Worm (Caenorhabditis elegans) whole organism, young adult: ENCODE measurements around the gene F58D12.1.

Source experiments
- B0035.1 ChIP-seq: sonication (generic microtip); optimal IDR thresholded peaks from 2 replicates; lab custom pipeline; 2016; ENCODE audit warnings: missing genetic modification characterization, mild to moderate bottlenecking, missing compliant biosample characterization, missing genotype, missing genetic modification reagents
- C17E4.6 ChIP-seq: fragments of 200-800 bp; sonication (Bioruptor generic); IDR thresholded peaks from 2 replicates; pipeline ENCODE4 v1.3.6; 2022; ENCODE audit warnings: missing genetic modification reagents, missing genetic modification characterization, missing compliant biosample characterization
- D2030.7 ChIP-seq: fragments of 200-800 bp; sonication (Bioruptor generic); IDR thresholded peaks from 2 replicates; pipeline ENCODE4 v1.3.6; 2022; ENCODE audit warnings: missing genetic modification reagents, missing genetic modification characterization, missing compliant biosample characterization
- F10E7.11 ChIP-seq: sonication (generic microtip); optimal IDR thresholded peaks from 2 replicates; lab custom pipeline; 2017; ENCODE audit warnings: mild to moderate bottlenecking, missing genetic modification characterization, moderate library complexity, missing compliant biosample characterization
- F37B4.10 ChIP-seq: fragments of 200-800 bp; sonication (Bioruptor generic); IDR thresholded peaks from 2 replicates; pipeline ENCODE4 v1.3.6; 2022; ENCODE audit warnings: missing genetic modification characterization, missing compliant biosample characterization
- F57C9.4 ChIP-seq: sonication (generic microtip); optimal IDR thresholded peaks from 2 replicates; lab custom pipeline; 2017; ENCODE audit warnings: mild to moderate bottlenecking, missing genetic modification characterization, missing compliant biosample characterization
- Y53G8AR.9 ChIP-seq: fragments of 200-800 bp; sonication (Bioruptor generic); conservative IDR thresholded peaks from 2 replicates; pipeline ENCODE4 v1.3.6; 2022; ENCODE audit warnings: missing genetic modification reagents, missing genetic modification characterization, missing compliant biosample characterization
- Y56A3A.18 ChIP-seq: fragments of 200-800 bp; sonication (Bioruptor generic); IDR thresholded peaks from 2 replicates; pipeline ENCODE4 v1.3.6; 2022; ENCODE audit warnings: missing genetic modification reagents, missing genetic modification characterization, missing compliant biosample characterization
- ZK185.1 ChIP-seq: sonication (generic microtip); optimal IDR thresholded peaks from 2 replicates; lab custom pipeline; 2016; ENCODE audit warnings: mild to moderate bottlenecking, missing genetic modification characterization, missing compliant biosample characterization; ENCODE audit not compliant: poor library complexity, severe bottlenecking
- akir-1 ChIP-seq: fragments of 200-800 bp; sonication (Bioruptor generic); optimal IDR thresholded peaks from 2 replicates; lab custom pipeline; 2018; ENCODE audit warnings: mild to moderate bottlenecking, missing genetic modification characterization, moderate library complexity, missing compliant biosample characterization
- aptf-3 ChIP-seq: fragments of 200-800 bp; sonication (Bioruptor generic); IDR thresholded peaks from 2 replicates; pipeline ENCODE4 v1.3.6; 2022; ENCODE audit warnings: missing genetic modification characterization, missing compliant biosample characterization
- athp-1 ChIP-seq: sonication (generic microtip); optimal IDR thresholded peaks from 2 replicates; lab custom pipeline; 2017; ENCODE audit warnings: mild to moderate bottlenecking, missing genetic modification characterization, missing compliant biosample characterization
- bed-1 ChIP-seq: fragments of 200-800 bp; sonication (Bioruptor generic); IDR thresholded peaks from 2 replicates; pipeline ENCODE4 v1.3.6; 2022; ENCODE audit warnings: missing genetic modification reagents, missing genetic modification characterization, missing compliant biosample characterization
- cebp-1 ChIP-seq, 2 experiments: fragments of 200-800 bp in 1 of 2; sonication (Bioruptor generic) in 1 of 2; sonication (generic microtip) in 1 of 2; IDR thresholded peaks in 1 of 2; optimal IDR thresholded peaks in 1 of 2; 2 replicates each; pipeline versions ENCODE4 v1.3.6 to Lab custom; 2017 to 2022; ENCODE audit warnings: missing compliant biosample characterization in 2 of 2, missing genetic modification characterization in 2 of 2, mild to moderate bottlenecking in 1 of 2, missing genetic modification reagents in 1 of 2, moderate library complexity in 1 of 2
- ceh-58 ChIP-seq: fragments of 200-800 bp; sonication (Bioruptor generic); IDR thresholded peaks from 2 replicates; pipeline ENCODE4 v1.3.6; 2022; ENCODE audit warnings: missing genetic modification characterization, missing compliant biosample characterization
- ceh-79 ChIP-seq: sonication (generic microtip); optimal IDR thresholded peaks from 2 replicates; lab custom pipeline; 2017; ENCODE audit warnings: mild to moderate bottlenecking, missing genetic modification characterization, missing compliant biosample characterization
- die-1 ChIP-seq: sonication (generic microtip); optimal IDR thresholded peaks from 2 replicates; lab custom pipeline; 2016; ENCODE audit warnings: missing genotype, mild to moderate bottlenecking, missing genetic modification characterization, missing compliant biosample characterization
- egrh-3 ChIP-seq: fragments of 200-800 bp; sonication (Bioruptor generic); IDR thresholded peaks from 2 replicates; pipeline ENCODE4 v1.3.6; 2022; ENCODE audit warnings: missing genetic modification reagents, missing genetic modification characterization, missing compliant biosample characterization
- gei-17 ChIP-seq: fragments of 200-800 bp; sonication (Bioruptor generic); optimal IDR thresholded peaks from 2 replicates; lab custom pipeline; 2018; ENCODE audit warnings: mild to moderate bottlenecking, missing genetic modification characterization, missing compliant biosample characterization
- hmg-1.2 ChIP-seq: fragments of 200-800 bp; sonication (Bioruptor generic); IDR thresholded peaks from 2 replicates; pipeline ENCODE4 v1.3.6; 2022; ENCODE audit warnings: missing genetic modification reagents, missing genetic modification characterization, missing compliant biosample characterization
- hmg-20 ChIP-seq: fragments of 200-800 bp; sonication (Bioruptor generic); IDR thresholded peaks from 2 replicates; pipeline ENCODE4 v1.3.6; 2022; ENCODE audit warnings: missing genetic modification reagents, missing genetic modification characterization, missing compliant biosample characterization
- hrde-1 ChIP-seq: sonication (generic microtip); optimal IDR thresholded peaks from 2 replicates; lab custom pipeline; 2016; ENCODE audit warnings: missing genetic modification characterization, mild to moderate bottlenecking, missing compliant biosample characterization, moderate library complexity, missing genotype, missing genetic modification reagents, borderline replicate concordance
- hsf-1 ChIP-seq: fragments of 200-800 bp; sonication (Bioruptor generic); IDR thresholded peaks from 2 replicates; pipeline ENCODE4 v1.3.6; 2022; ENCODE audit warnings: missing genetic modification reagents, missing genetic modification characterization, missing compliant biosample characterization
- lag-1 ChIP-seq: fragments of 200-800 bp; sonication (Bioruptor generic); IDR thresholded peaks from 2 replicates; pipeline ENCODE4 v1.3.6; 2022; ENCODE audit warnings: missing genetic modification reagents, missing genetic modification characterization, missing compliant biosample characterization
- lin-54 ChIP-seq: fragments of 200-800 bp; sonication (Bioruptor generic); optimal IDR thresholded peaks from 2 replicates; lab custom pipeline; 2018; ENCODE audit warnings: mild to moderate bottlenecking, missing genetic modification characterization, missing compliant biosample characterization
- lir-1 ChIP-seq: fragments of 200-800 bp; sonication (Bioruptor generic); conservative IDR thresholded peaks from 2 replicates; pipeline ENCODE4 v1.3.6; 2022; ENCODE audit warnings: missing genetic modification reagents, missing genetic modification characterization, missing compliant biosample characterization
- lsl-1 ChIP-seq: fragments of 200-800 bp; sonication (Bioruptor generic); optimal IDR thresholded peaks from 2 replicates; lab custom pipeline; 2018; ENCODE audit warnings: mild to moderate bottlenecking, missing genetic modification characterization, moderate library complexity, missing compliant biosample characterization
- mcd-1 ChIP-seq: fragments of 200-800 bp; sonication (Bioruptor generic); IDR thresholded peaks from 2 replicates; pipeline ENCODE4 v1.3.6; 2022; ENCODE audit warnings: missing genetic modification reagents, missing genetic modification characterization, missing compliant biosample characterization
- nfya-2 ChIP-seq: fragments of 200-800 bp; sonication (Bioruptor generic); IDR thresholded peaks from 2 replicates; pipeline ENCODE4 v1.3.6; 2022; ENCODE audit warnings: missing genetic modification reagents, missing genetic modification characterization, missing compliant biosample characterization
- nhr-120 ChIP-seq: fragments of 200-800 bp; sonication (Bioruptor generic); IDR thresholded peaks from 2 replicates; pipeline ENCODE4 v1.3.6; 2022; ENCODE audit warnings: missing genetic modification characterization, missing compliant biosample characterization
- nhr-80 ChIP-seq: sonication (generic microtip); optimal IDR thresholded peaks from 2 replicates; lab custom pipeline; 2016; ENCODE audit warnings: missing genetic modification characterization, missing compliant biosample characterization
- nhr-90 ChIP-seq: sonication (generic microtip); optimal IDR thresholded peaks from 2 replicates; lab custom pipeline; 2016; ENCODE audit warnings: missing genotype, mild to moderate bottlenecking, missing genetic modification characterization, missing compliant biosample characterization
- sdz-38 ChIP-seq: sonication (generic microtip); optimal IDR thresholded peaks from 2 replicates; lab custom pipeline; 2016; ENCODE audit warnings: missing genotype, missing genetic modification characterization, missing compliant biosample characterization
- sea-2 ChIP-seq: fragments of 200-800 bp; sonication (Bioruptor generic); IDR thresholded peaks from 2 replicates; pipeline ENCODE4 v1.3.6; 2022; ENCODE audit warnings: missing genetic modification characterization, missing compliant biosample characterization
- somi-1 ChIP-seq: fragments of 200-800 bp; sonication (Bioruptor generic); optimal IDR thresholded peaks from 2 replicates; lab custom pipeline; 2018; ENCODE audit warnings: mild to moderate bottlenecking, missing genetic modification characterization, missing compliant biosample characterization
- unc-130 ChIP-seq: sonication (generic microtip); optimal IDR thresholded peaks from 2 replicates; lab custom pipeline; 2016; ENCODE audit warnings: missing genetic modification reagents, missing genetic modification characterization, missing compliant biosample characterization
- ztf-25 ChIP-seq: fragments of 200-800 bp; sonication (Bioruptor generic); IDR thresholded peaks from 2 replicates; pipeline ENCODE4 v1.3.6; 2022; ENCODE audit warnings: missing genetic modification reagents, missing genetic modification characterization, missing compliant biosample characterization
- ztf-28 ChIP-seq: fragments of 200-800 bp; sonication (Bioruptor generic); IDR thresholded peaks from 2 replicates; pipeline ENCODE4 v1.3.6; 2022; ENCODE audit warnings: missing genetic modification reagents, missing genetic modification characterization, missing compliant biosample characterization
- ztf-3 ChIP-seq: fragments of 200-800 bp; sonication (Bioruptor generic); optimal IDR thresholded peaks from 2 replicates; lab custom pipeline; 2018; ENCODE audit warnings: mild to moderate bottlenecking, missing genetic modification characterization, missing compliant biosample characterization

The F58D12.1 gene

ce11 chrV:14055097-14055496 lies 5.7 kb downstream of the F58D12.1 start (continued):
- TF ChIP-seq mcd-1: peak; percentile 99
- TF ChIP-seq F37B4.10: peak; percentile 90; the same call in 1 of the 2 replicates
- peak; percentile 93 for TF ChIP-seq Y56A3A.18 (GFP tag; lab: Robert Waterston, UW)
- TF ChIP-seq hmg-1.2 (GFP tag; lab: Robert Waterston, UW): peak; percentile 96
- peak; percentile 68 for TF ChIP-seq ceh-79 (tag; lab: Kevin White, UChicago)
- peak; percentile 62 for TF ChIP-seq B0035.1
- peak; percentile 73 for TF ChIP-seq ztf-3 (GFP tag; lab: Kevin White, UChicago)
- peak; percentile 29 for TF ChIP-seq lsl-1
- TF ChIP-seq athp-1 (tag; lab: Kevin White, UChicago): peak; percentile 91
- TF ChIP-seq F10E7.11 (tag; lab: Kevin White, UChicago): peak; percentile 47
- peak; percentile 92 for TF ChIP-seq lin-54 (GFP tag; lab: Kevin White, UChicago)
- peak; percentile 97 for TF ChIP-seq bed-1 (GFP tag; lab: Robert Waterston, UW)
- TF ChIP-seq ztf-28 (GFP tag; lab: Robert Waterston, UW): peak; percentile 91
- TF ChIP-seq ceh-58: 0 out of 2 replicates have a peak, but pooled peaks have one; percentile 13
- TF ChIP-seq egrh-3 (GFP tag; lab: Robert Waterston, UW): peak; percentile 79; the same call in 1 of the 2 replicates
- peak; percentile 83; the same call in 1 of the 2 replicates for TF ChIP-seq nhr-120 (GFP tag; lab: Robert Waterston, UW)
- peak; percentile 97 for TF ChIP-seq lag-1 (GFP tag; lab: Robert Waterston, UW)
- peak; percentile 94 for TF ChIP-seq akir-1 (GFP tag; lab: Kevin White, UChicago)
- peak; percentile 97 for TF ChIP-seq Y53G8AR.9

- no peak for TF ChIP-seq ZK185.1 (tag; lab: Kevin White, UChicago)
- no peak for TF ChIP-seq unc-130 (GFP tag; lab: Kevin White, UChicago)
- TF ChIP-seq hsf-1 (GFP tag; lab: Robert Waterston, UW): no peak
- TF ChIP-seq F57C9.4 (tag; lab: Kevin White, UChicago): no peak
- TF ChIP-seq sdz-38: no peak
- no peak for TF ChIP-seq gei-17 (GFP tag; lab: Kevin White, UChicago)
- no peak for TF ChIP-seq nhr-80 (tag; lab: Kevin White, UChicago)
- TF ChIP-seq hmg-1.2 (GFP tag; lab: Robert Waterston, UW): no peak
- TF ChIP-seq aptf-3 (GFP tag; lab: Robert Waterston, UW): no peak
- no peak for TF ChIP-seq die-1 (tag; lab: Kevin White, UChicago)
- TF ChIP-seq D2030.7 (GFP tag; lab: Robert Waterston, UW): no peak
- no peak for TF ChIP-seq hrde-1 (tag; lab: Kevin White, UChicago)
- TF ChIP-seq nfya-2 (GFP tag; lab: Robert Waterston, UW): no peak
These were observed 8.2 kb downstream of the F58D12.1 start, which contains the start of gene F58D12.3 for ce11 chrV:14057540-14057939. TSS of gene F58D12.3 (plus strand) at chrV:14057840.

ce11 chrV:14063980-14064379 lies 14.6 kb downstream of the F58D12.1 start:
- no peak for TF ChIP-seq nfya-2 (GFP tag; lab: Robert Waterston, UW)

ce11 chrV:14064422-14064821 lies 15.0 kb downstream of the F58D12.1 start, which contains the start of gene D1086.21:
TSS of gene D1086.21 (plus strand) at chrV:14064722.
- TF ChIP-seq sea-2 (GFP tag; lab: Robert Waterston, UW): no peak
- no peak for TF ChIP-seq somi-1 (GFP tag; lab: Kevin White, UChicago)
- no peak for TF ChIP-seq C17E4.6
- TF ChIP-seq lag-1 (GFP tag; lab: Robert Waterston, UW): no peak
- no peak for TF ChIP-seq ztf-25 (GFP tag; lab: Robert Waterston, UW)
- no peak for TF ChIP-seq lir-1
- no peak for TF ChIP-seq hmg-20 (GFP tag; lab: Robert Waterston, UW)
- TF ChIP-seq nhr-90: no peak
- no peak for TF ChIP-seq cebp-1 (GFP tag; IDR thresholded peaks at IDR 0.05; lab: Robert Waterston, UW)
- no peak for TF ChIP-seq cebp-1 (tag; optimal IDR thresholded peaks at IDR 0.05; lab: Kevin White, UChicago)
- no peak for TF ChIP-seq F10E7.11 (tag; lab: Kevin White, UChicago)
